Fruit fly (Drosophila melanogaster) whole organism, embryonic: ENCODE measurements around the gene galla-2.

Source experiments
- CG14965 ChIP-seq: fragments of 200-800 bp; sonication (Bioruptor generic); optimal IDR thresholded peaks from 2 replicates; lab custom pipeline; 2016; ENCODE audit warnings: missing biosample characterization, missing genetic modification characterization, borderline replicate concordance
- CG3995 ChIP-seq: fragments of 200-800 bp; sonication (Bioruptor generic); optimal IDR thresholded peaks from 3 replicates; lab custom pipeline; 2016; ENCODE audit warnings: missing biosample characterization, missing genetic modification characterization
- Chrac-16 ChIP-seq: fragments of 200-800 bp; sonication (Bioruptor generic); optimal IDR thresholded peaks from 3 replicates; lab custom pipeline; 2016; ENCODE audit warnings: missing biosample characterization, missing genetic modification characterization
- fd96Cb ChIP-seq: fragments of 200-800 bp; sonication (Bioruptor generic); optimal IDR thresholded peaks from 2 replicates; lab custom pipeline; 2018; ENCODE audit warnings: missing biosample characterization, mild to moderate bottlenecking, missing genetic modification characterization, moderate library complexity
- tna ChIP-seq: fragments of 200-800 bp; sonication (Bioruptor generic); IDR thresholded peaks from 2 replicates; pipeline ENCODE4 v1.3.6; 2022; ENCODE audit warnings: missing biosample characterization, missing genetic modification characterization; ENCODE audit not compliant: partially characterized antibody

DNA sequence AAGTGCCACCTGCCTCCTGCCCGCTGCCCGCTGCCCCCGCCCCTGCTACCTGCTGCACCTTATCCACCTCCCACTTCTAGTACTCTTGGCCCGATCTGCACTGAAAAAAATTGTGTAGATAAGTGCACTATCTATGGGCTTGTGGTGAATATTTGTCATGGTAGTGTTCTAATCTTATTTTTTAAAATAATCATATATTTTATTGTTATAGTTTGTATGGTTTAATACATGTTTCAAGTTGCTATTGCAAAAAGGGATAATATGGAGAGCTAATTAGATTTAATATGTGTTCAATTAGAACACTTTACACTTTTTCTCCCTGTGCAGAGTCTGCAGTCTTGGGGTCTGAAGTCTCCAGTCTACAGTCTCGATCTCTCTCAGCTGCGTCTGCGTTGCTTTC lies 48.7 kb downstream of the galla-2 start:
- TF ChIP-seq CG14965, result no peak
- no peak for TF ChIP-seq CG3995 (GFP tag; lab: Kevin White, UChicago)
- no peak for TF ChIP-seq Chrac-16 (GFP tag; lab: Kevin White, UChicago)
- TF ChIP-seq fd96Cb, result peak; percentile 60
- no peak for TF ChIP-seq tna
